Fruit fly (Drosophila melanogaster): Measurements from ENCODE around the gene Gr94a.

Gr94a gene

DNA sequence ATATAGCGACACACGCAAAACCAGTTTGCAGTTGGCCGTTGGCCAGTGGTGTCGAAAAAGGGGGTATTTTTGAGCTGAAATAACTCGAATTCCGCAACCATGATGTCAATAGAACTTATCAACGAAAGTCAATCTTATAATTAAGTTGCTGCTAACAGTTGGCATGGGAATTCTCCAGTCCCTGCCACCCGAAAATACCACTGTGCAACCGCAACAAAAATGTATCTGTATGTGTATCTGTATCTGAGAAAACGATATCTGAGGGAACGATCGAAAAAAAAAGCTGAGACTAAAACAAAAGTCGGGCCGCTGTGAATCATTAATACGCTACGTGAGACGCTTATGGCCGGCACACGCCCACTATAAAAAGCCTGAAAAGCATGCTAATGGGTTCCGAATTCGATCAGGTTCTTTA is 5.0 kb upstream of the Gr94a start:
- TF ChIP-seq CG17801 (GFP tag; optimal IDR thresholded peaks at IDR 0.05; ENCODE audit: partially characterized antibody), result no peak

DNA sequence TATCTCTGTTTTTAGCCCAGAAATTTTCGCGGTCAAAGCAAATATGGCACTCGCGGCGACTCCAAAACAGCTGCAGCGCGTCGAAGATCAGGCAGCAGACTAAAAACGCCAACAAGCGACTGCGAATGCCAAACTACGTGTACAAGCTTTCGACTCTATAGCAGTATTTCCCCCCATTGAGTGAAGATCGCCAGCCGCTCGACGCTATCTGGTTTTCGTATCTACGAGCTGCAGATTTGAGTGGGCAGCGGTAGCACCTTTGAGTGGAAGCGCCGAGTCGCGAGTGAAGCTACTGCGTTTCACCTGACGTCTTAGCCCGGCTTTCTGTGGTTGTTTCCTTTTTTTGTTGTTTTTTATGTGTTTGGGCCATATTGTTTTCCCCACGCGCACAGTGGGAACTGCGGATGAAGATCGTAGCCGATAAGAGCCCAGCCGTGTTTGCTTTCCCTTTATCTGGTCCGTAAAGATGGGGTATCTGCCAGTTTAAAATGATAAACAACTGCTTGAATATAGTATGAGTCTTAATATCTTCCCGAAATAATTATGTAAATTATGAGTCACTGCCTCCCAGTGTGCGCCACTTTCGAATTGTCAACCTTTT is 3.3 kb upstream of the Gr94a start, which contains the start of gene CG17121:
TSS of gene CG17121 (minus strand) at position 126 of the 601 bp plus-strand sequence.
- TF ChIP-seq CG17801 (GFP tag; optimal IDR thresholded peaks at IDR 0.05; ENCODE audit: partially characterized antibody), result no peak

DNA sequence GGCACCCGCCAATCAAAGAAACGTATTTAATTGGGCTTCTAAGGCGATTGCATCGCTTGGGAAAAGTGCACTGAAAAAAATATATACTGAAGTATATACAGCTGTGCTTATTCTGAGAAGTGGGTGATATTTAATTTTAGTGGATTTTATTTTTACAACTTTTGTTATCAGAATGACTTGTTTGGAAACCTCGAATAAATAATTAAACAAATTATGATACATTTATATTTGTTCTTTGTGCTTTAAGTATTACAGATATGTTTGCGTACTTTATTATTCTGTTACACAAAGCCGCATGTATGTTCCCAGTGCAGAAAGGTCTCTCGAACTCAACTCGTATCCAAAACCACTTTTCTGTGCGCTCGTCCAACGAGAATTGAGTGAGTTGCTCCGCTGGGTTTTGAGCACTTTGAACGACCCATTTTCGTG is 2.8 kb upstream of the Gr94a start:
- no peak for TF ChIP-seq CG17801 (GFP tag; optimal IDR thresholded peaks at IDR 0.05; ENCODE audit: partially characterized antibody)

DNA sequence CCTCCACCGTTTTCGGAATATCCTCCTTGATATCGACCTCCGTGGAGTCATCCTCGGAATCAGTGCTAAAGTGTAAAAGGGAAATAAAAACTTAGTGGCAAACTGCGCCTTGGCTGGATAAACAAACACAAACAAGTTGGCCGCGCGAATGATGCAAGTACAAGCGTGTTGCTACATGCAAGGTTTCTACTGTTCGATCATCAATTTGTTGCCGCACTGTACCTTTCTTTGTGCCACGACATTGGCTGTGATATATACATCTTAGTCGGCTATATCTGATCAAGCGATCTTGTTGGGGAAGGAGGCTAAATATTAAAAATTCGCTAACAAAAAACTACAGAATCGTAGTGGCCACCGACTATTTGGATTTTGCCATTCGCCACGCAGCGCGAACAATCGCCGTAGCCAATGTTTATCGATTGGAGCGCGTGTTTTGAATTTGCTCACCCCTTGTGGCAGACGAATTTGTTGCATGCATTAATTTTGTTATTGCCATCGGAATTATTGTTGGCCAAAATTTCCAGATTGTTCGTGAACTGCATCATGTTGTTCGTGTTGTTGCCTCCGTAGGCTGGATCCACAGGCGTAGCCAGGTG is 1.7 kb downstream of the Gr94a start:
- no peak for TF ChIP-seq CG17801 (GFP tag; optimal IDR thresholded peaks at IDR 0.05; ENCODE audit: partially characterized antibody)

DNA sequence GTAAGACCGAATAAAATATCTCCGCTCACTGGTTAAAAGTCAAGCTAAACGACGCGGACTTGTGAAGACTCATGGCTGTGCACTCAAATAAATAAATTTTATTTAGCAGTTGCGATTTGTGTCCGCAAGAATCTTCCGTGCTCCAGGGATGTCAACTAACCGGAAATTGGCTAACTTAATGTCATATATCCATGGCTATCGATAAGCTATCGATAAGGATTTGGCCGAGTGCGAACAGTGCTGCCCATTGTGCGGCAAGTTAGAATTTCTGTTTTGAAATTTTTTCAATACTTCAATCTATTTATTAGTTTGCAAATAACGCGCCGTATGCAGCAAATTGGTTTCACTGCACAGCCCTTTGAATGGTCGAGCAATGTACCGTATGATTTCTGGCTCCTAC is 2.4 kb downstream of the Gr94a start, which contains the start of gene p53:
TSS of gene p53 (minus strand) at position 147 of the 400 bp plus-strand sequence.
- no peak for TF ChIP-seq CG17801 (GFP tag; optimal IDR thresholded peaks at IDR 0.05; ENCODE audit: partially characterized antibody)

DNA sequence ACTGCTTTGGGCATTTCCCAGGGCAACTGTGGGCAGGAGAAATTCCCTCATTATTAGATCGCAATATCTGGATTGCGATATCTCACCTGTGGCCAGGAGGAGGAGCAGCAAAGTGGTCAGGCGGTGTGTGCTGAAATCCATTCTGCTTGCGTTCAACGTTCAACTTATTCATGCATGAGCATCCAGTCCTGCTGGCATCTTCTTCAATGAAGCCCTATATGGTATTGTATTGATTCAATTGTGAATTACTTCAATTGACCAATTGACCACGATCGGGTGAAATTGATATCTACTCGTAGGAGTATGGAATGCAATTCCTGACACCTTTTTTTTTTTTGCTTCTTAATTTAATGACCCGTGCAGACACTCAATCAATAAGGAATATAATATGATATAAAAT is 4.6 kb downstream of the Gr94a start:
- no peak for TF ChIP-seq CG17801 (GFP tag; optimal IDR thresholded peaks at IDR 0.05; ENCODE audit: partially characterized antibody)

DNA sequence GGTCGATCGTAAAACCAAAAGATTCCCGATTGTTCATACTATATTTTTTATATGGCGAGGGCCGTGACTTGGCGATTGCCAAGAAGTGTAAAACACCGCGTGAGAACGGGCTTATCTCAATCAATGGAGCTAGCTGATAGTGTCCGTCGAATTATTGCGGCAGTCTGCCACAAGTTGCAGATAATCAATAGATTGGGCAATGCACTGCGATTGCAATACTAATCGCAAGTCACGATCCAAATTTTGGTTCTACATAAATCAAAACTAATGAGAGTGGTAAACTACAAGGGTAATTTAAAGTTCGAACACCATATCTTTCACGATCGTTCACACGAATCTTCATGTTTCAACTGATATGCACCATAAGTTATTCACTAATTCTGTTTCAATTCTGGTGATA is 5.3 kb downstream of the Gr94a start:
- no peak for TF ChIP-seq CG17801 (GFP tag; optimal IDR thresholded peaks at IDR 0.05; ENCODE audit: partially characterized antibody)

DNA sequence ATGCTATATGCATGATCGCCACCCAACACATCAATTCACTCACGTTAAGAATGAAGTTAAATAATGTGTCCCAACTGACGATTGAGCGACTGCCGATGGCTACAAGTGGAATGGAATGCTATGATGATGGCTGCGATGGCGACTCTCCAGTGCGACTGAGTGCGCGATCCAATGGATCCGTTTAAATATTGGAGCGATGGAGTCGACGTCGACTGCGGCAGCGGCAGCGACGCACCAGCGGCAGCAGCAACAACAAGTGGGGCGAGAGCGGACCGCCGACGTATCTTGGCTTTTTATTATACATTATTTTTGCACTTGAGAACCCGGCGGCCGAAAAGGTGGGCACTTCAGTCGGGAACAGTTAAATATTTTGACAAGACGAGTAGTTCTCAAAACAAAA is 5.9 kb downstream of the Gr94a start:
- TF ChIP-seq CG17801 (GFP tag; optimal IDR thresholded peaks at IDR 0.05; ENCODE audit: partially characterized antibody), result no peak

DNA sequence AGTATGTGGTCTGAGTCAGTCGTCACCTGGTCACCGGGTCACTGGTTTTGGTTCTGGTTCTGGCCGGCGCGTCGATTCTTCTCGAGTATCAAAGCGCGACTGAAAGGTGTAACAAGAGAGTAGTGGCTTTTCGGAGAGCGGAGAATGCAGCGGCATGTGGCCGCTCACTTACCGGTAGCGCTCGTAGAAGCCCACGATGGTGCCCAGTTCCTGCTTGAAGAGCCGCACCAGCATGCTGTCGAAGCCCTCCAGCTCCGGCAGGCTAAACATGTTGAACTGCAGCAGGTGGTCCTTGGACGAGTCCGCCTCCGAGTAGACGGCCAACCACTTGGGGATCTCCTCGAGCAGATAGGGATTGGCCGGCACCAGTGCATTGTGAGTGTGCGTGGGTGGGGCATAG is 7.4 kb downstream of the Gr94a start, which contains the start of gene Ctns:
TSS of gene Ctns (minus strand) at position 101 of the 400 bp plus-strand sequence.
- TF ChIP-seq CG17801 (GFP tag; optimal IDR thresholded peaks at IDR 0.05; ENCODE audit: partially characterized antibody), result no peak

DNA sequence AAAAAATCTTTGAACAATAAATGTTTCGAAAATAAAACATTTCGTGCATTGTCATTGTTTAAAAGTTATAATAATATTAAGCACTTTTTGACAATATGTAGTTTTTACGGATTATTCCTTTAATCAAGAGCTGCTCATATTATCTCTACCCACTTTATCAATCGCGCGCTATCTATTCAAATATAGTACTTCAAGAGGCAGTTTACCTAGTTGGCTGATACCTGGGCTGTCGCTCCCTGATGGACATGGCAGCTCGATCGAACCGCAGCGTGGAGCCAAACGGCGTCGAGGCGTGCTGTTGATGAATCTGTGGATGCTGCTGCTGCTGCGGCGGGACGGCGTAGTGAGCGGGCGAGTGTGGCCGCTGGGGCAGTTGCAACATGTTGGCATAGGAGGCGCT is 8.7 kb downstream of the Gr94a start:
- TF ChIP-seq CG17801 (GFP tag; optimal IDR thresholded peaks at IDR 0.05; ENCODE audit: partially characterized antibody), result no peak

DNA sequence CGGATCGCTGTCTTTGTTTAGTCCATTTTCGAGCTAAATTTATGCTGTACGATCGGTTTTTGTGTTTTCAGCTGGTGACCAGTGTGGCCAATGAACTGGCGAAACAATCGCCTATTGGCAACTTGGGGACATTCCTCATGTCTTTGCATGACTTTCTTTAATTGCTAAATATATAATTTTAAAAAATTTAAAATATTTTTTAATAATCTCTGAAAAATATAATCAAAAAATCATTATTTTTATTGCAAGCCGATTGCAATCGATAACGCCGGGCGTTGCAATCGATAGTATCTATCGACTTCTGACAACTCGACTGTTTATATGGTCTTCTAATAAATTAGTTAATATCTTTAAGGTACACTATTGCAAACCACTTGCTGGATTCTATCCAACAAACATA is 9.7 kb downstream of the Gr94a start, which contains the start of the genes sav and Ublcp1:
TSS of gene sav (minus strand) at position 96 of the 400 bp plus-strand sequence.
TSS of gene Ublcp1 (plus strand) at position 285 of the 400 bp plus-strand sequence.
- TF ChIP-seq CG17801 (GFP tag; optimal IDR thresholded peaks at IDR 0.05; ENCODE audit: partially characterized antibody), result peak; percentile 50

DNA sequence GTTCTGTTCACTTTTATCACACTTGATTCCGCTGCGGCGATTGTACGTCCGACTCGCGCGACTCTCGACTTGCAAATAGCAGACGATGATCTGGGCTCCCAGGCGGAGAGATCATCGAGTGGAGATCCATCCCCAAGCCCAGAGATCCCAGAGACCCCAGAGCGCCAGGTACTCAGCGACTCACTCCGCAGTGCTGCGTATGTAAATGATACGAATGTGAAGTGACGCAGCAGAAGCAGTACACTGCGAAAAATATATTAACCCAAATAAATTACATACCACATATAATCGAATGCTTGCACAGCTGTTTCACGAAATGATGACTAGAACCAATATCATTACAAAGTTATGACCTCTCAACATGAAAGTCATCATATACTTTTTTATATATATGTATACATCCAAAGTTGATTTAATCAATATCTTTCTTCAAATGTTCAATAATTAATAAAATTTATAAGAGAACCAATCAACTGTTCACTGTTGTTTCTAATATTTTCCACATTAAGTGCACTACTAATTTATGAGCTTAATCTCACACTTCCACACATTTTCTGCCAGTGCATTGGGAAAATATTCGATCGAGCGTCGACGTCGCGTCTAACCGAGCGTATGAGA is 15.8 kb downstream of the Gr94a start, which contains the start of gene CG17111:
TSS of gene CG17111 (minus strand) at position 51 of the 618 bp plus-strand sequence.
- TF ChIP-seq CG17801 (GFP tag; optimal IDR thresholded peaks at IDR 0.05; ENCODE audit: partially characterized antibody), result no peak

DNA sequence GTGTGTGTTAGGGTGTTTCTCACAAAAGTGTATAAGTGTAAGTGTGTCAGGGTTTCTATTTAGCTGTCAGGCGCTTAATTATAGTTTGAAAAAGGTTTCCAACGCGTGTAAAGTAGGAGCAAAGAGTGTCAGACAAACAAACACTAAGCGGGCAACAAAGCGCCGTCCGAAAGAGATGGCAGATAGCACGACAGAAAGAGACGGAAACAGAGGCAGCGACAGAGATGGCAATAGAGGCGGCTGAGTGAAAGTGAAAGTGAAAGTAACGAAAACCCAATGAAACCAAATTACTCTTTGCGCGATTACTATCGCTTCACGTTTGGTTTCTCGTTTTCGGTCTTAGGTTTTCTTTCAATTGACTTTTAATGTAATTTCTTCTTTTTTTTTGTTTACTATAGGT is 23.0 kb downstream of the Gr94a start:
- no peak for TF ChIP-seq CG17801 (GFP tag; optimal IDR thresholded peaks at IDR 0.05; ENCODE audit: partially characterized antibody)

DNA sequence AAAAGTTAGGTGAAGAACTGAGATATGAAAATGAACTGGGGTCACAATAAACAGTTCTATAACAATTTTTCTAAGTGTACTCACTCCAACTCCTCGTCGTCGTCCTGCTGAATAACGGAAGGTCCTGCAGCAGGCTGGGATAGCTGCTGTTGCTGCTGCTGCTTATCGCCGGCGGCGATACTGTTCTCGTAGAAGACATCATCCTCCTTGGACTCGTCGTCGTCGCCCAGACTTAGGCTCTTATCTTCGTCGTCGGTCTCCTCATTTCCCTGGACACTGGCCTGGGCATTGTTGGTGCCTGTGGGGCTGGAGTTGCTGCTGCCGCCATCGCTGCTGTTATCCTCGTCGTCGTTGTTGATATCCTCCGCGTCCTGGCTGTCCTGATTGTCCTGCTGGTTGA is 29.8 kb downstream of the Gr94a start:
- TF ChIP-seq CG17801 (GFP tag; optimal IDR thresholded peaks at IDR 0.05; ENCODE audit: partially characterized antibody), result no peak

DNA sequence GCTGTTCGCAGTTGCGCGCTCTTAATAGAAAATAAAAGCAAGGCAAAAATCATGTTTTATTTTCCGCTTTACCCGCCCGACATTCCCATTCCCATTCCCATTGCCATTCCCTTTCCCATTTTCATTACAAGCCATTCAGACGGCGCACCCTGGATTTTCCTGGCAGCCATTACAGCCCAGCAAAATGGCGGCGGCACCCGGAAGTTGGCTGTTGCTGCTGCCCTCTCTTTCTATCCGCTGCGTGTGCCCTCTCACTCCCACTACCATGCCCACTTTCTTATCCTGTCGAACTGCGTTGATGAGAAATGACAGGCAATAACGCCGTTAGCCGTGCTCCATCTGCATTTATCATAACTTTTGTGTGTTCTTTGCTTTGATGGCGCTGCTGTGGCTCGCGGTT is 36.8 kb downstream of the Gr94a start:
- no peak for TF ChIP-seq CG17801 (GFP tag; optimal IDR thresholded peaks at IDR 0.05; ENCODE audit: partially characterized antibody)
